Worm (Caenorhabditis elegans) whole organism, L3 larva: Measurements from ENCODE around the gene fbxa-135.

Experiments
- ZK546.5 ChIP-seq: sonication (generic microtip); optimal IDR thresholded peaks from 2 replicates; lab custom pipeline; 2017; ENCODE audit warnings: missing biosample characterization, missing genetic modification characterization
- fkh-2 ChIP-seq: fragments of 150-350 bp; optimal IDR thresholded peaks from 2 replicates; lab custom pipeline; 2014; ENCODE audit warnings: missing biosample characterization, missing genetic modification reagents, missing genetic modification characterization
- lin-39 ChIP-seq: fragments of 150-350 bp; optimal IDR thresholded peaks from 2 replicates; lab custom pipeline; 2018; ENCODE audit warnings: missing biosample characterization, missing genetic modification reagents, missing genetic modification characterization
- mdl-1 ChIP-seq: fragments of 150-350 bp; optimal IDR thresholded peaks from 2 replicates; lab custom pipeline; 2014; ENCODE audit warnings: missing biosample characterization, missing genetic modification characterization
- nhr-12 ChIP-seq: fragments of 150-350 bp; optimal IDR thresholded peaks from 2 replicates; lab custom pipeline; 2014; ENCODE audit warnings: missing biosample characterization, missing genetic modification characterization
- nhr-28 ChIP-seq: fragments of 150-350 bp; optimal IDR thresholded peaks from 2 replicates; lab custom pipeline; 2014; ENCODE audit warnings: missing biosample characterization, missing genetic modification characterization
- nhr-76 ChIP-seq: fragments of 150-350 bp; sonication (generic microtip); optimal IDR thresholded peaks from 5 replicates; lab custom pipeline; 2014; ENCODE audit warnings: missing biosample characterization, missing genetic modification characterization
- pqm-1 ChIP-seq: fragments of 150-350 bp; optimal IDR thresholded peaks from 2 replicates; lab custom pipeline; 2017; ENCODE audit warnings: missing biosample characterization, missing genetic modification characterization, inconsistent platforms
- skn-1 ChIP-seq: fragments of 150-350 bp; optimal IDR thresholded peaks from 2 replicates; lab custom pipeline; 2014; ENCODE audit warnings: missing biosample characterization, missing genetic modification characterization
- snpc-4 ChIP-seq: fragments of 150-350 bp; optimal IDR thresholded peaks from 2 replicates; lab custom pipeline; 2014; ENCODE audit warnings: missing biosample characterization, missing genetic modification characterization
- ztf-4 ChIP-seq: fragments of 150-350 bp; optimal IDR thresholded peaks from 2 replicates; lab custom pipeline; 2014; ENCODE audit warnings: missing biosample characterization, missing genetic modification characterization

ce11 chrV:15388820-15389384, 13.2 kb upstream of the fbxa-135 start, which contains the start of gene srh-170:
- TF ChIP-seq nhr-12 (tag; lab: Kevin White, UChicago) (no peak), nhr-76 (tag; lab: Kevin White, UChicago) (no peak), pqm-1 (tag; lab: Kevin White, UChicago) (no peak), mdl-1 (tag; lab: Kevin White, UChicago) (no peak), ZK546.5 (tag; lab: Kevin White, UChicago) (no peak), ztf-4 (tag; lab: Kevin White, UChicago) (no peak), snpc-4 (tag; lab: Kevin White, UChicago) (no peak), lin-39 (tag; lab: Kevin White, UChicago) (no peak), skn-1 (tag; lab: Kevin White, UChicago) (no peak), nhr-28 (tag; lab: Kevin White, UChicago) (no peak), fkh-2 (tag; lab: Kevin White, UChicago) (no peak)
